Worm (Caenorhabditis elegans) whole organism, young adult: ENCODE measurements around the gene M7.12.

Experiments
- B0261.1 ChIP-seq: sonication (generic microtip); optimal IDR thresholded peaks from 2 replicates; lab custom pipeline; 2016; ENCODE audit warnings: mild to moderate bottlenecking, missing genetic modification characterization, moderate library complexity, missing compliant biosample characterization
- F10E7.11 ChIP-seq: sonication (generic microtip); optimal IDR thresholded peaks from 2 replicates; lab custom pipeline; 2017; ENCODE audit warnings: mild to moderate bottlenecking, missing genetic modification characterization, moderate library complexity, missing compliant biosample characterization
- F22D6.2 ChIP-seq: sonication (generic microtip); optimal IDR thresholded peaks from 2 replicates; lab custom pipeline; 2016; ENCODE audit warnings: mild to moderate bottlenecking, missing genetic modification characterization, missing compliant biosample characterization
- F23B12.7 ChIP-seq: sonication (generic microtip); optimal IDR thresholded peaks from 2 replicates; lab custom pipeline; 2017; ENCODE audit warnings: missing genetic modification characterization, mild to moderate bottlenecking, missing compliant biosample characterization, antibody characterized with exemption, moderate library complexity; ENCODE audit not compliant: insufficient read depth
- F37B4.10 ChIP-seq: fragments of 200-800 bp; sonication (Bioruptor generic); IDR thresholded peaks from 2 replicates; pipeline ENCODE4 v1.3.6; 2022; ENCODE audit warnings: missing genetic modification characterization, missing compliant biosample characterization
- F55B11.4 ChIP-seq: sonication (generic microtip); optimal IDR thresholded peaks from 2 replicates; lab custom pipeline; 2016; ENCODE audit warnings: missing compliant biosample characterization, missing genetic modification characterization, borderline replicate concordance; ENCODE audit not compliant: insufficient read depth
- F57A8.1 ChIP-seq: fragments of 200-800 bp; sonication (Bioruptor generic); optimal IDR thresholded peaks from 2 replicates; lab custom pipeline; 2018; ENCODE audit warnings: mild to moderate bottlenecking, missing genetic modification characterization, moderate library complexity, missing compliant biosample characterization
- F57C9.4 ChIP-seq: sonication (generic microtip); optimal IDR thresholded peaks from 2 replicates; lab custom pipeline; 2017; ENCODE audit warnings: mild to moderate bottlenecking, missing genetic modification characterization, missing compliant biosample characterization
- akir-1 ChIP-seq: fragments of 200-800 bp; sonication (Bioruptor generic); optimal IDR thresholded peaks from 2 replicates; lab custom pipeline; 2018; ENCODE audit warnings: mild to moderate bottlenecking, missing genetic modification characterization, moderate library complexity, missing compliant biosample characterization
- ama-1 ChIP-seq, 3 experiments: fragments of 150-350 bp in 1 of 3; sonication (generic microtip) in 2 of 3; optimal IDR thresholded peaks; 2 replicates each; lab custom pipeline; 2014 to 2018; ENCODE audit warnings: missing biosample characterization in 2 of 3, missing genetic modification characterization in 2 of 3, missing genetic modification reagents in 2 of 3
- aptf-2 ChIP-seq: fragments of 200-800 bp; sonication (Bioruptor generic); conservative IDR thresholded peaks from 2 replicates; pipeline ENCODE4 v1.3.6; 2022; ENCODE audit warnings: missing genetic modification reagents, missing genetic modification characterization, missing compliant biosample characterization
- athp-1 ChIP-seq: sonication (generic microtip); optimal IDR thresholded peaks from 2 replicates; lab custom pipeline; 2017; ENCODE audit warnings: mild to moderate bottlenecking, missing genetic modification characterization, missing compliant biosample characterization
- attf-5 ChIP-seq: fragments of 200-800 bp; sonication (Bioruptor generic); optimal IDR thresholded peaks from 2 replicates; lab custom pipeline; 2018; ENCODE audit warnings: mild to moderate bottlenecking, missing genetic modification characterization, missing compliant biosample characterization
- bed-1 ChIP-seq: fragments of 200-800 bp; sonication (Bioruptor generic); IDR thresholded peaks from 2 replicates; pipeline ENCODE4 v1.3.6; 2022; ENCODE audit warnings: missing genetic modification reagents, missing genetic modification characterization, missing compliant biosample characterization
- cebp-1 ChIP-seq, 2 experiments: fragments of 200-800 bp in 1 of 2; sonication (Bioruptor generic) in 1 of 2; sonication (generic microtip) in 1 of 2; IDR thresholded peaks in 1 of 2; optimal IDR thresholded peaks in 1 of 2; 2 replicates each; pipeline versions ENCODE4 v1.3.6 to Lab custom; 2017 to 2022; ENCODE audit warnings: missing compliant biosample characterization in 2 of 2, missing genetic modification characterization in 2 of 2, mild to moderate bottlenecking in 1 of 2, missing genetic modification reagents in 1 of 2, moderate library complexity in 1 of 2
- cebp-2 ChIP-seq: fragments of 200-800 bp; sonication (Bioruptor generic); IDR thresholded peaks from 2 replicates; pipeline ENCODE4 v1.3.6; 2022; ENCODE audit warnings: missing genetic modification characterization, missing compliant biosample characterization
- ceh-100 ChIP-seq: fragments of 200-800 bp; sonication (Bioruptor generic); IDR thresholded peaks from 2 replicates; pipeline ENCODE4 v1.3.6; 2022; ENCODE audit warnings: missing genetic modification reagents, missing genetic modification characterization, missing compliant biosample characterization
- ceh-40 ChIP-seq: fragments of 200-800 bp; sonication (Bioruptor generic); IDR thresholded peaks from 2 replicates; pipeline ENCODE4 v1.3.6; 2022; ENCODE audit warnings: missing genetic modification characterization, missing compliant biosample characterization
- ceh-91 ChIP-seq: fragments of 200-800 bp; sonication (Bioruptor generic); IDR thresholded peaks from 2 replicates; pipeline ENCODE4 v1.3.6; 2022; ENCODE audit warnings: missing genetic modification reagents, missing genetic modification characterization, missing compliant biosample characterization
- die-1 ChIP-seq: sonication (generic microtip); optimal IDR thresholded peaks from 2 replicates; lab custom pipeline; 2016; ENCODE audit warnings: missing genotype, mild to moderate bottlenecking, missing genetic modification characterization, missing compliant biosample characterization
- dpff-1 ChIP-seq: sonication (generic microtip); optimal IDR thresholded peaks from 2 replicates; lab custom pipeline; 2017; ENCODE audit warnings: mild to moderate bottlenecking, missing genetic modification characterization, missing compliant biosample characterization
- egrh-3 ChIP-seq: fragments of 200-800 bp; sonication (Bioruptor generic); IDR thresholded peaks from 2 replicates; pipeline ENCODE4 v1.3.6; 2022; ENCODE audit warnings: missing genetic modification reagents, missing genetic modification characterization, missing compliant biosample characterization
- gei-17 ChIP-seq: fragments of 200-800 bp; sonication (Bioruptor generic); optimal IDR thresholded peaks from 2 replicates; lab custom pipeline; 2018; ENCODE audit warnings: mild to moderate bottlenecking, missing genetic modification characterization, missing compliant biosample characterization
- him-1 ChIP-seq: sonication (generic microtip); optimal IDR thresholded peaks from 2 replicates; lab custom pipeline; 2016; ENCODE audit warnings: missing genotype, missing genetic modification reagents, missing genetic modification characterization, missing compliant biosample characterization
- hmg-20 ChIP-seq: fragments of 200-800 bp; sonication (Bioruptor generic); IDR thresholded peaks from 2 replicates; pipeline ENCODE4 v1.3.6; 2022; ENCODE audit warnings: missing genetic modification reagents, missing genetic modification characterization, missing compliant biosample characterization
- let-607 ChIP-seq, 2 experiments: fragments of 200-800 bp in 1 of 2; sonication (Bioruptor generic) in 1 of 2; sonication (generic microtip) in 1 of 2; optimal IDR thresholded peaks; 2 replicates each; lab custom pipeline; 2016 to 2018; ENCODE audit warnings: mild to moderate bottlenecking in 2 of 2, missing compliant biosample characterization in 2 of 2, missing genetic modification characterization in 2 of 2, moderate library complexity in 2 of 2, missing genotype in 1 of 2
- lin-26 ChIP-seq: fragments of 200-800 bp; sonication (Bioruptor generic); IDR thresholded peaks from 2 replicates; pipeline ENCODE4 v1.3.6; 2022; ENCODE audit warnings: missing genetic modification reagents, missing genetic modification characterization, missing compliant biosample characterization
- lin-35 ChIP-seq, 3 experiments: fragments of 150-350 bp in 2 of 3; sonication (generic microtip) in 1 of 3; optimal IDR thresholded peaks; 2 replicates each; lab custom pipeline; 2014 to 2018; ENCODE audit warnings: missing biosample characterization in 3 of 3, missing genetic modification characterization in 3 of 3, missing genetic modification reagents in 3 of 3
- lsl-1 ChIP-seq: fragments of 200-800 bp; sonication (Bioruptor generic); optimal IDR thresholded peaks from 2 replicates; lab custom pipeline; 2018; ENCODE audit warnings: mild to moderate bottlenecking, missing genetic modification characterization, moderate library complexity, missing compliant biosample characterization
- madf-3 ChIP-seq: fragments of 200-800 bp; sonication (Bioruptor generic); IDR thresholded peaks from 2 replicates; pipeline ENCODE4 v1.3.6; 2022; ENCODE audit warnings: missing genetic modification reagents, missing genetic modification characterization, missing compliant biosample characterization
- madf-8 ChIP-seq: fragments of 200-800 bp; sonication (Bioruptor generic); conservative IDR thresholded peaks from 2 replicates; pipeline ENCODE4 v1.3.6; 2022; ENCODE audit warnings: missing genetic modification reagents, missing genetic modification characterization, missing compliant biosample characterization
- nfya-1 ChIP-seq: sonication (generic microtip); optimal IDR thresholded peaks from 2 replicates; lab custom pipeline; 2017; ENCODE audit warnings: antibody characterized with exemption, missing compliant biosample characterization, missing genetic modification characterization, borderline replicate concordance; ENCODE audit not compliant: insufficient read depth
- nfya-2 ChIP-seq: fragments of 200-800 bp; sonication (Bioruptor generic); IDR thresholded peaks from 2 replicates; pipeline ENCODE4 v1.3.6; 2022; ENCODE audit warnings: missing genetic modification reagents, missing genetic modification characterization, missing compliant biosample characterization
- rec-8 ChIP-seq, 2 experiments: sonication (generic microtip); optimal IDR thresholded peaks; 2 replicates each; lab custom pipeline; 2016; ENCODE audit warnings: mild to moderate bottlenecking in 2 of 2, missing genetic modification characterization in 2 of 2, missing genetic modification reagents in 2 of 2, missing genotype in 2 of 2, missing biosample characterization in 1 of 2, missing compliant biosample characterization in 1 of 2, moderate library complexity in 1 of 2
- sdz-38 ChIP-seq: sonication (generic microtip); optimal IDR thresholded peaks from 2 replicates; lab custom pipeline; 2016; ENCODE audit warnings: missing genotype, missing genetic modification characterization, missing compliant biosample characterization
- sea-2 ChIP-seq: fragments of 200-800 bp; sonication (Bioruptor generic); IDR thresholded peaks from 2 replicates; pipeline ENCODE4 v1.3.6; 2022; ENCODE audit warnings: missing genetic modification characterization, missing compliant biosample characterization
- snpc-1.1 ChIP-seq: sonication (generic microtip); optimal IDR thresholded peaks from 2 replicates; lab custom pipeline; 2017; ENCODE audit warnings: missing genetic modification characterization, mild to moderate bottlenecking, missing compliant biosample characterization, antibody characterized with exemption, moderate library complexity, missing genotype, missing genetic modification reagents; ENCODE audit not compliant: insufficient read depth
- snpc-3.4 ChIP-seq: sonication (generic microtip); optimal IDR thresholded peaks from 2 replicates; lab custom pipeline; 2017; ENCODE audit warnings: missing genetic modification characterization, mild to moderate bottlenecking, missing compliant biosample characterization, antibody characterized with exemption, moderate library complexity, missing genotype, missing genetic modification reagents
- tbx-9 ChIP-seq: sonication (generic microtip); optimal IDR thresholded peaks from 2 replicates; lab custom pipeline; 2016; ENCODE audit warnings: borderline replicate concordance, missing genetic modification characterization, inconsistent platforms, missing compliant biosample characterization
- unc-130 ChIP-seq: sonication (generic microtip); optimal IDR thresholded peaks from 2 replicates; lab custom pipeline; 2016; ENCODE audit warnings: missing genetic modification reagents, missing genetic modification characterization, missing compliant biosample characterization
- unc-62 ChIP-seq: fragments of 150-350 bp; optimal IDR thresholded peaks from 2 replicates; lab custom pipeline; 2014; ENCODE audit warnings: missing biosample characterization, missing genetic modification reagents, missing genetic modification characterization
- xnd-1 ChIP-seq: sonication (generic microtip); optimal IDR thresholded peaks from 2 replicates; lab custom pipeline; 2016; ENCODE audit warnings: missing genotype, missing genetic modification reagents, missing genetic modification characterization, missing compliant biosample characterization
- zfh-2 ChIP-seq: fragments of 200-800 bp; sonication (Bioruptor generic); conservative IDR thresholded peaks from 2 replicates; pipeline ENCODE4 v1.3.6; 2022; ENCODE audit warnings: missing genetic modification reagents, missing genetic modification characterization, missing compliant biosample characterization
- zim-3 ChIP-seq: sonication (generic microtip); optimal IDR thresholded peaks from 2 replicates; lab custom pipeline; 2017; ENCODE audit warnings: mild to moderate bottlenecking, missing genetic modification characterization, moderate library complexity, missing compliant biosample characterization
- ztf-22 ChIP-seq: fragments of 200-800 bp; sonication (Bioruptor generic); optimal IDR thresholded peaks from 2 replicates; lab custom pipeline; 2018; ENCODE audit warnings: mild to moderate bottlenecking, missing genetic modification characterization, moderate library complexity, missing compliant biosample characterization
- ztf-28 ChIP-seq: fragments of 200-800 bp; sonication (Bioruptor generic); IDR thresholded peaks from 2 replicates; pipeline ENCODE4 v1.3.6; 2022; ENCODE audit warnings: missing genetic modification reagents, missing genetic modification characterization, missing compliant biosample characterization

M7.12 gene

DNA sequence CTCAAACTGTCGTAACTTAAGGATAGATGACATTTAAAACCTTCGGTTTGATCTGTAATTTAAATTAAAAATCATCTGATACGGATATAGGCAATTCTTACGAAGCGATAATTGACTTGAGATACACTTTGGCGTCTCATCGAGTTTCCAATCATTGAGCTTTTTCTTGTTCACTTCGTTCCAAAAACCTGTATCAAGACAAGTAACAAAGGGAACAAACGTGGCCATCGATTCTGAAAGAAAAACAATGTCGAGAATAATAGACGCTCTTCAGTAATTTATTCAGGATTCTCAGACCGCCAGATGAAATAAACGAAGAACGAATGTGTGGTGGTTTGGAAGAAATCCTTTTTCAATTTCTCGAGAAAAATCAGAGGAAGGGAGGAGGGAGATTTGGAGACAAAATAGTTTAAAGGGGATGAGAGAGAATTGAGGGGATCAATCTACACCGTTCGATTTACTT, 16.9 kb downstream of the M7.12 start, which contains the start of gene atg-7 (continued):
- peak; percentile 35 for TF ChIP-seq athp-1 (tag; lab: Kevin White, UChicago)
- TF ChIP-seq gei-17 (GFP tag; lab: Kevin White, UChicago), result peak; percentile 4
- no peak for TF ChIP-seq zim-3 (tag; lab: Kevin White, UChicago)
- no peak for TF ChIP-seq nfya-2
- no peak for TF ChIP-seq lin-26 (GFP tag; lab: Robert Waterston, UW)
- TF ChIP-seq xnd-1 (tag; lab: Kevin White, UChicago), result peak; percentile 28
- no peak for TF ChIP-seq snpc-3.4 (tag; lab: Kevin White, UChicago)
- peak; percentile 15 for TF ChIP-seq attf-5 (GFP tag; lab: Kevin White, UChicago)
- TF ChIP-seq bed-1 (GFP tag; lab: Robert Waterston, UW), result no peak
- TF ChIP-seq him-1 (tag; lab: Kevin White, UChicago), result peak; percentile 8
- TF ChIP-seq zfh-2 (GFP tag; lab: Robert Waterston, UW), result no peak
- 0 out of 2 replicates have a peak, but pooled peaks have one; percentile 29 for TF ChIP-seq cebp-2 (GFP tag; lab: Robert Waterston, UW)
- TF ChIP-seq ztf-22 (GFP tag; lab: Kevin White, UChicago), result peak; percentile 35
- TF ChIP-seq ceh-40, result no peak
- no peak for TF ChIP-seq B0261.1
- TF ChIP-seq unc-130, result no peak
- TF ChIP-seq F10E7.11 (tag; lab: Kevin White, UChicago), result peak; percentile 60
- no peak for TF ChIP-seq F22D6.2 (tag; lab: Kevin White, UChicago)
- TF ChIP-seq F57A8.1 (GFP tag; lab: Kevin White, UChicago), result no peak
- peak; percentile 17 for TF ChIP-seq lsl-1 (GFP tag; lab: Kevin White, UChicago)
- no peak for TF ChIP-seq ztf-28 (GFP tag; lab: Robert Waterston, UW)
- TF ChIP-seq snpc-1.1, result no peak
- no peak for TF ChIP-seq F55B11.4 (tag; lab: Kevin White, UChicago)
- peak in 1 of 2 experiments; percentile 8 for TF ChIP-seq rec-8 (tag; optimal IDR thresholded peaks at IDR 0.05; lab: Kevin White, UChicago)
- no peak for TF ChIP-seq sea-2 (GFP tag; lab: Robert Waterston, UW)
- TF ChIP-seq ceh-91, result no peak
- TF ChIP-seq sdz-38 (tag; lab: Kevin White, UChicago), result no peak
- no peak for TF ChIP-seq madf-3 (GFP tag; lab: Robert Waterston, UW)
- TF ChIP-seq F23B12.7, result no peak
- TF ChIP-seq ceh-100 (GFP tag; lab: Robert Waterston, UW), result no peak
- TF ChIP-seq nfya-1 (tag; lab: Kevin White, UChicago), result no peak
- TF ChIP-seq dpff-1 (tag; lab: Kevin White, UChicago), result no peak
- peak in 1 of 2 experiments; percentile 31 for TF ChIP-seq let-607 (tag; optimal IDR thresholded peaks at IDR 0.05; lab: Kevin White, UChicago)
- TF ChIP-seq F57C9.4 (tag; lab: Kevin White, UChicago), result no peak
- TF ChIP-seq ama-1 (optimal IDR thresholded peaks at IDR 0.05; lab: Kevin White, UChicago), result peak; percentile 92
- TF ChIP-seq ama-1 (GFP tag; optimal IDR thresholded peaks at IDR 0.05; lab: Kevin White, UChicago), result peak; percentile 31 to 64
- no peak for TF ChIP-seq F37B4.10
- TF ChIP-seq madf-8 (GFP tag; lab: Robert Waterston, UW), result no peak
- TF ChIP-seq unc-62 (GFP tag; lab: Kevin White, UChicago), result no peak
- TF ChIP-seq die-1 (tag; lab: Kevin White, UChicago), result peak; percentile 20
- TF ChIP-seq hmg-20 (GFP tag; lab: Robert Waterston, UW), result peak; percentile 4; the same call in 1 of the 2 replicates
- TF ChIP-seq akir-1, result no peak
- TF ChIP-seq egrh-3 (GFP tag; lab: Robert Waterston, UW), result no peak
- TF ChIP-seq lin-35 (GFP tag; optimal IDR thresholded peaks at IDR 0.05; lab: Kevin White, UChicago), result peak in 1 of 3 experiments; percentile 13
- TF ChIP-seq cebp-1 (GFP tag; IDR thresholded peaks at IDR 0.05; lab: Robert Waterston, UW), result no peak
- peak; percentile 40 for TF ChIP-seq cebp-1 (tag; optimal IDR thresholded peaks at IDR 0.05; lab: Kevin White, UChicago)
- no peak; the same call in 1 of the 2 replicates for TF ChIP-seq aptf-2
- TF ChIP-seq tbx-9 (tag; lab: Kevin White, UChicago), result no peak
